Fruit fly (Drosophila melanogaster) whole organism, embryonic: ENCODE measurements around the gene CG6766.

Experiments
- Adf1 ChIP-seq: fragments of 200-800 bp; sonication (Bioruptor generic); IDR thresholded peaks from 2 replicates; pipeline ENCODE4 v1.3.6; 2022; ENCODE audit warnings: missing biosample characterization, missing genetic modification characterization
- Bdp1 ChIP-seq: fragments of 200-800 bp; sonication (Bioruptor generic); optimal IDR thresholded peaks from 3 replicates; lab custom pipeline; 2016; ENCODE audit warnings: missing biosample characterization, missing genetic modification characterization
- CG11247 ChIP-seq: fragments of 200-800 bp; sonication (Bioruptor generic); IDR thresholded peaks from 2 replicates; pipeline ENCODE4 v1.3.6; 2022; ENCODE audit warnings: missing biosample characterization, missing genetic modification characterization
- CG11723 ChIP-seq: fragments of 200-800 bp; sonication (Bioruptor generic); optimal IDR thresholded peaks from 2 replicates; lab custom pipeline; 2017; ENCODE audit warnings: missing biosample characterization, mild to moderate bottlenecking, missing genetic modification characterization
- CG12071 ChIP-seq: fragments of 200-800 bp; sonication (Bioruptor generic); optimal IDR thresholded peaks from 3 replicates; lab custom pipeline; 2018; ENCODE audit warnings: missing biosample characterization, mild to moderate bottlenecking, missing genetic modification characterization
- CG13287 ChIP-seq: fragments of 200-800 bp; sonication (Bioruptor generic); IDR thresholded peaks from 2 replicates; pipeline ENCODE4 v1.3.6; 2022; ENCODE audit warnings: missing biosample characterization, missing genetic modification characterization; ENCODE audit not compliant: partially characterized antibody
- CG14710 ChIP-seq: fragments of 200-800 bp; sonication (Bioruptor generic); optimal IDR thresholded peaks from 3 replicates; lab custom pipeline; 2019; ENCODE audit warnings: missing biosample characterization, mild to moderate bottlenecking, missing genetic modification characterization, moderate library complexity
- CG1602 ChIP-seq: fragments of 200-800 bp; sonication (Bioruptor generic); optimal IDR thresholded peaks from 3 replicates; lab custom pipeline; 2016; ENCODE audit warnings: missing biosample characterization, missing genetic modification characterization
- CG17829 ChIP-seq: fragments of 200-800 bp; optimal IDR thresholded peaks from 2 replicates; lab custom pipeline; 2019; ENCODE audit warnings: missing biosample characterization, mild to moderate bottlenecking, missing genetic modification characterization, moderate library complexity
- CG18764 ChIP-seq: fragments of 200-800 bp; sonication (Bioruptor generic); optimal IDR thresholded peaks from 3 replicates; lab custom pipeline; 2016; ENCODE audit warnings: missing biosample characterization, missing genetic modification characterization
- CG2889 ChIP-seq: fragments of 200-800 bp; sonication (Bioruptor generic); IDR thresholded peaks from 3 replicates; pipeline ENCODE4 v1.3.6; 2022; ENCODE audit warnings: missing biosample characterization, missing genetic modification characterization
- CG30020 ChIP-seq: fragments of 200-800 bp; optimal IDR thresholded peaks from 2 replicates; lab custom pipeline; 2019; ENCODE audit warnings: missing biosample characterization, mild to moderate bottlenecking, missing genetic modification characterization, moderate library complexity
- CG3726 ChIP-seq: fragments of 200-800 bp; sonication (Bioruptor generic); IDR thresholded peaks from 3 replicates; pipeline ENCODE4, ENCODE4 v1.3.6; 2022; ENCODE audit warnings: missing biosample characterization, missing genetic modification characterization
- CG4328 ChIP-seq: fragments of 200-800 bp; sonication (Bioruptor generic); optimal IDR thresholded peaks from 3 replicates; lab custom pipeline; 2017; ENCODE audit warnings: missing biosample characterization, missing genetic modification reagents, missing genetic modification characterization
- CG4854 ChIP-seq: fragments of 200-800 bp; sonication (Bioruptor generic); optimal IDR thresholded peaks from 2 replicates; lab custom pipeline; 2016; ENCODE audit warnings: missing biosample characterization, missing genetic modification characterization, inconsistent platforms
- CG5245 ChIP-seq: fragments of 200-800 bp; sonication (Bioruptor generic); optimal IDR thresholded peaks from 3 replicates; lab custom pipeline; 2016; ENCODE audit warnings: missing biosample characterization, missing genetic modification characterization
- CG6813 ChIP-seq: fragments of 200-800 bp; sonication (Bioruptor generic); optimal IDR thresholded peaks from 2 replicates; lab custom pipeline; 2017; ENCODE audit warnings: missing biosample characterization, missing genetic modification characterization, mild to moderate bottlenecking, moderate library complexity, missing genetic modification reagents
- CG7357 ChIP-seq: fragments of 200-800 bp; sonication (Bioruptor generic); IDR thresholded peaks from 3 replicates; pipeline ENCODE4 v1.3.6; 2022; ENCODE audit warnings: missing biosample characterization, missing genetic modification characterization
- CG8944 ChIP-seq: fragments of 200-800 bp; sonication (Bioruptor generic); optimal IDR thresholded peaks from 3 replicates; lab custom pipeline; 2016; ENCODE audit warnings: missing biosample characterization, missing genetic modification characterization
- Dll ChIP-seq: fragments of 200-800 bp; sonication (Bioruptor generic); IDR thresholded peaks from 4 replicates; pipeline ENCODE4 v1.3.6; 2022; ENCODE audit warnings: missing biosample characterization, missing genetic modification characterization; ENCODE audit not compliant: partially characterized antibody
- Dref ChIP-seq: fragments of 200-800 bp; sonication (Bioruptor generic); IDR thresholded peaks from 2 replicates; pipeline ENCODE4 v1.3.6; 2022; ENCODE audit warnings: missing biosample characterization, missing genetic modification characterization
- Ets97D ChIP-seq: fragments of 200-800 bp; sonication (Bioruptor generic); optimal IDR thresholded peaks from 3 replicates; lab custom pipeline; 2016; ENCODE audit warnings: missing biosample characterization, missing genetic modification characterization
- HmgZ ChIP-seq: fragments of 200-800 bp; sonication (Bioruptor generic); optimal IDR thresholded peaks from 2 replicates; lab custom pipeline; 2018; ENCODE audit warnings: missing biosample characterization, mild to moderate bottlenecking, missing genetic modification characterization
- Hr39 ChIP-seq: fragments of >200 bp; optimal IDR thresholded peaks from 2 replicates; lab custom pipeline; 2017
- Lhr ChIP-seq: fragments of 200-800 bp; sonication (Bioruptor generic); optimal IDR thresholded peaks from 3 replicates; lab custom pipeline; 2017; ENCODE audit warnings: mild to moderate bottlenecking, missing biosample characterization, missing genetic modification reagents, missing genetic modification characterization
- Lpt ChIP-seq: fragments of >200 bp; optimal IDR thresholded peaks from 2 replicates; lab custom pipeline; 2018; ENCODE audit warnings: missing biosample characterization, missing genetic modification characterization
- Meics ChIP-seq: fragments of 200-800 bp; sonication (Bioruptor generic); optimal IDR thresholded peaks from 2 replicates; lab custom pipeline; 2017; ENCODE audit warnings: missing biosample characterization, mild to moderate bottlenecking, missing genetic modification characterization
- Optix ChIP-seq: fragments of 200-800 bp; sonication (Bioruptor generic); IDR thresholded peaks from 3 replicates; pipeline ENCODE4 v1.3.6; 2022; ENCODE audit warnings: missing biosample characterization, missing genetic modification characterization
- Ravus ChIP-seq: fragments of 200-800 bp; sonication (Bioruptor generic); IDR thresholded peaks from 2 replicates; pipeline ENCODE4 v1.3.6; 2022; ENCODE audit warnings: missing biosample characterization, missing genetic modification characterization
- Xrp1 ChIP-seq: fragments of 200-800 bp; sonication (Bioruptor generic); IDR thresholded peaks from 2 replicates; pipeline ENCODE4 v1.3.6; 2022; ENCODE audit warnings: missing biosample characterization, missing genetic modification characterization
- ara ChIP-seq: fragments of 200-800 bp; sonication (Bioruptor generic); IDR thresholded peaks from 2 replicates; pipeline ENCODE4 v1.3.6; 2022; ENCODE audit warnings: missing biosample characterization, missing genetic modification characterization
- ase ChIP-seq: fragments of 200-800 bp; sonication (Bioruptor generic); IDR thresholded peaks from 3 replicates; pipeline ENCODE4 v1.3.6; 2022; ENCODE audit warnings: missing biosample characterization, missing genetic modification characterization
- bab2 ChIP-seq: fragments of 200-800 bp; sonication (Bioruptor generic); optimal IDR thresholded peaks from 2 replicates; lab custom pipeline; 2016; ENCODE audit warnings: missing biosample characterization, missing genetic modification characterization
- chinmo ChIP-seq: fragments of 200-800 bp; sonication (Bioruptor generic); IDR thresholded peaks from 4 replicates; pipeline ENCODE4 v1.3.6; 2022; ENCODE audit warnings: missing biosample characterization, missing genetic modification characterization; ENCODE audit not compliant: partially characterized antibody
- grn ChIP-seq: fragments of 200-800 bp; sonication (Bioruptor generic); optimal IDR thresholded peaks from 3 replicates; lab custom pipeline; 2017; ENCODE audit warnings: missing biosample characterization, missing genetic modification characterization
- h ChIP-seq: fragments of >200 bp; optimal IDR thresholded peaks from 2 replicates; lab custom pipeline; 2017
- hkb ChIP-seq, 2 experiments: fragments of 200-800 bp in 1 of 2; fragments of >200 bp in 1 of 2; sonication (Bioruptor generic) in 1 of 2; IDR thresholded peaks in 1 of 2; optimal IDR thresholded peaks in 1 of 2; 2 replicates each; pipeline versions ENCODE4 v1.3.6 to Lab custom; 2017 to 2022; ENCODE audit warnings: missing biosample characterization in 1 of 2, missing genetic modification characterization in 1 of 2
- hth ChIP-seq: fragments of >200 bp; optimal IDR thresholded peaks from 2 replicates; lab custom pipeline; 2017; ENCODE audit warnings: inconsistent platforms
- jing ChIP-seq: fragments of 200-800 bp; sonication (Bioruptor generic); optimal IDR thresholded peaks from 2 replicates; lab custom pipeline; 2018; ENCODE audit warnings: missing biosample characterization, mild to moderate bottlenecking, missing genetic modification characterization
- kah ChIP-seq: fragments of 200-800 bp; sonication (Bioruptor generic); optimal IDR thresholded peaks from 2 replicates; lab custom pipeline; 2018; ENCODE audit warnings: missing biosample characterization, mild to moderate bottlenecking, missing genetic modification characterization
- mld ChIP-seq: fragments of 200-800 bp; sonication (Bioruptor generic); IDR thresholded peaks from 3 replicates; pipeline ENCODE4 v1.3.6; 2022; ENCODE audit warnings: missing biosample characterization, missing genetic modification characterization; ENCODE audit not compliant: partially characterized antibody
- pfk ChIP-seq: fragments of 200-800 bp; sonication (Bioruptor generic); optimal IDR thresholded peaks from 2 replicates; lab custom pipeline; 2018; ENCODE audit warnings: missing biosample characterization, mild to moderate bottlenecking, missing genetic modification characterization, moderate library complexity
- pita ChIP-seq: fragments of 200-800 bp; sonication (Bioruptor generic); optimal IDR thresholded peaks from 2 replicates; lab custom pipeline; 2017; ENCODE audit warnings: missing biosample characterization, mild to moderate bottlenecking, missing genetic modification characterization
- repo ChIP-seq: fragments of 200-800 bp; sonication (Bioruptor generic); optimal IDR thresholded peaks from 2 replicates; lab custom pipeline; 2016; ENCODE audit warnings: missing biosample characterization, missing genetic modification characterization
- sd ChIP-seq: fragments of 200-800 bp; sonication (Bioruptor generic); optimal IDR thresholded peaks from 3 replicates; lab custom pipeline; 2018; ENCODE audit warnings: missing biosample characterization, mild to moderate bottlenecking, missing genetic modification characterization, moderate library complexity
- seq ChIP-seq: fragments of 200-800 bp; sonication (Bioruptor generic); IDR thresholded peaks from 2 replicates; pipeline ENCODE4 v1.3.6; 2022; ENCODE audit warnings: missing biosample characterization, missing genetic modification characterization
- sima ChIP-seq: fragments of 200-800 bp; sonication (Bioruptor generic); optimal IDR thresholded peaks from 2 replicates; lab custom pipeline; 2016; ENCODE audit warnings: missing biosample characterization, missing genetic modification characterization
- trh ChIP-seq: fragments of 200-800 bp; sonication (Bioruptor generic); optimal IDR thresholded peaks from 2 replicates; lab custom pipeline; 2016; ENCODE audit warnings: missing biosample characterization, missing genetic modification characterization

The CG6766 gene

DNA sequence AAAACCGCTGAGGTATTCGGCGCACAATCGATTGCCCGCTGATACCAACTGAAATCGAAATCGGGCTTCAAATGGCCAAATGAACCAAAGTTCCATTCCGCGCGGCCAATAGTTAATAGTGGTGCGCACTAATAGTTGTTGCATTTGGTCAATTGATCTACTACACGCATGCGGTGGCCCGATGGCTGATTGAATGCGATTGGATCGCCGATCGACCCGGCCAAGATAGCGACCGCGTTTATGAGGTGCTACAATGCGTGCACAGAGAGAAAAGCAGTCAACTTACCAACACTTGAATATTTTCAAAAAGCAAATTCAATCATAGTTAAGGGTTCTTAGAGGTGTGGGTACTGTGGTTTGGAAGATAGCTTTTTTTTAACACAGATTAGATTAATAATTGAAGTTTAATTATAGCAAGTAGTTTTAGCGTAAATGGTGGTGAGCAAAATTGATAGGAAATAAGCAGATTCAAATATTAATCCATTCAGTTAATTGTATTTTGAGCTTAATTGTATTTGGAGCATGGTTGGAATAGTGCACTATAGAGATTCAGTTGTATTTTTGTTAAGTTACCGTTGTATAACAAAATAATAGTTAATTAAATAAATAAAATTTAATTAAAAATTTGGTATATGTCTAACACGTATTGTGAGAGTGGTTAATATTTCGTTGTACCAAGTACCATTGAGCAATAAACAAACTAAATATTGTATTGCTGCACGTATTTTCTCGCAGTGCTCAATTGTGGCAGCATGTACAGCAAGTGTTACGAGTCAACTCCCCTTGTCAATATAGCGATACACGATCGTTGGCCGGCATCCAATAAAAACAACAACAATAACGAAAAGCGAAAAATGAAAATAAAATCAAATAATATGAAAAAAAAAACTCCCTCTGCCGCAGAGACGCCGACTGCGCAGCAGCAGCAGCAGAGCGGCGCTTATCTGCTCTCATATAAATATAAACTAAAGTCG, 13.7 kb downstream of the CG6766 start (continued):
- peak; percentile 20 for TF ChIP-seq kah
- TF ChIP-seq hkb (optimal IDR thresholded peaks at IDR 0.05; lab: Kevin White, UChicago): no peak
- 0 out of 2 replicates have a peak, but pooled peaks have one; percentile 21 for TF ChIP-seq hkb (GFP tag; IDR thresholded peaks at IDR 0.05; lab: Robert Waterston, UW)
- no peak for TF ChIP-seq repo (GFP tag; lab: Kevin White, UChicago)
- no peak for TF ChIP-seq Hr39 (lab: Kevin White, UChicago)
- TF ChIP-seq CG14710 (tag; lab: Kevin White, UChicago): peak; percentile 67
- peak; percentile 34 for TF ChIP-seq CG4328 (GFP tag; lab: Kevin White, UChicago)
- 0 out of 3 replicates have a peak, but pooled peaks have one; percentile 47 for TF ChIP-seq CG3726 (GFP tag; lab: Robert Waterston, UW)
- TF ChIP-seq Dll (GFP tag; lab: Robert Waterston, UW): no peak
- TF ChIP-seq HmgZ (tag; lab: Kevin White, UChicago): no peak
- peak; percentile 68 for TF ChIP-seq Meics (GFP tag; lab: Kevin White, UChicago)
- no peak for TF ChIP-seq pita
- TF ChIP-seq sd: peak; percentile 39
- TF ChIP-seq pfk (GFP tag; lab: Kevin White, UChicago): no peak
- TF ChIP-seq ara (GFP tag; lab: Robert Waterston, UW): peak; percentile 63
- TF ChIP-seq hth (lab: Kevin White, UChicago): no peak
- TF ChIP-seq Dref (GFP tag; lab: Robert Waterston, UW): peak; percentile 45
- no peak for TF ChIP-seq jing (GFP tag; lab: Kevin White, UChicago)
- TF ChIP-seq trh (GFP tag; lab: Kevin White, UChicago): peak; percentile 31
- TF ChIP-seq Adf1 (GFP tag; lab: Robert Waterston, UW): peak; percentile 97
- TF ChIP-seq Lpt (GFP tag; lab: Kevin White, UChicago): no peak
- TF ChIP-seq CG2889 (GFP tag; lab: Robert Waterston, UW): 0 out of 3 replicates have a peak, but pooled peaks have one; percentile 31
- peak; percentile 27 for TF ChIP-seq bab2
- no peak; the same call in none of the 2 replicates for TF ChIP-seq Xrp1 (GFP tag; lab: Robert Waterston, UW)
- TF ChIP-seq Lhr (GFP tag; lab: Kevin White, UChicago): peak; percentile 8
- TF ChIP-seq CG5245 (GFP tag; lab: Kevin White, UChicago): peak; percentile 30
- TF ChIP-seq h (lab: Kevin White, UChicago): no peak
- TF ChIP-seq Ets97D: no peak
- TF ChIP-seq CG18764 (GFP tag; lab: Kevin White, UChicago): no peak
- TF ChIP-seq Bdp1 (GFP tag; lab: Kevin White, UChicago): no peak
- peak; percentile 63 for TF ChIP-seq CG17829 (tag; lab: Kevin White, UChicago)
- TF ChIP-seq grn: peak; percentile 95
- peak; percentile 19 for TF ChIP-seq CG11723 (GFP tag; lab: Kevin White, UChicago)
- TF ChIP-seq CG8944 (GFP tag; lab: Kevin White, UChicago): peak; percentile 37
- TF ChIP-seq CG1602: peak; percentile 68
- TF ChIP-seq sima: no peak
- TF ChIP-seq CG6813 (GFP tag; lab: Kevin White, UChicago): peak; percentile 28
- TF ChIP-seq chinmo: 0 out of 4 replicates have a peak, but pooled peaks have one; percentile 64
- no peak for TF ChIP-seq CG12071 (GFP tag; lab: Kevin White, UChicago)
- no peak for TF ChIP-seq CG4854 (GFP tag; lab: Kevin White, UChicago)
- TF ChIP-seq Optix: peak; percentile 32; the same call in 1 of the 3 replicates
- TF ChIP-seq mld (GFP tag; lab: Robert Waterston, UW): no peak
- TF ChIP-seq CG30020 (tag; lab: Kevin White, UChicago): peak; percentile 11
- peak; percentile 29; the same call in 1 of the 3 replicates for TF ChIP-seq ase (GFP tag; lab: Robert Waterston, UW)
- peak; percentile 32; the same call in 1 of the 2 replicates for TF ChIP-seq seq (GFP tag; lab: Robert Waterston, UW)
- TF ChIP-seq CG13287 (GFP tag; lab: Robert Waterston, UW): peak; percentile 32; the same call in 1 of the 2 replicates
- peak; percentile 31; the same call in 1 of the 2 replicates for TF ChIP-seq CG11247
- 0 out of 3 replicates have a peak, but pooled peaks have one; percentile 27 for TF ChIP-seq CG7357 (GFP tag; lab: Robert Waterston, UW)
- TF ChIP-seq Ravus (GFP tag; lab: Robert Waterston, UW): peak; percentile 37
